Fruit fly (Drosophila melanogaster): ENCODE results near the gene Dnz1.

DNA sequence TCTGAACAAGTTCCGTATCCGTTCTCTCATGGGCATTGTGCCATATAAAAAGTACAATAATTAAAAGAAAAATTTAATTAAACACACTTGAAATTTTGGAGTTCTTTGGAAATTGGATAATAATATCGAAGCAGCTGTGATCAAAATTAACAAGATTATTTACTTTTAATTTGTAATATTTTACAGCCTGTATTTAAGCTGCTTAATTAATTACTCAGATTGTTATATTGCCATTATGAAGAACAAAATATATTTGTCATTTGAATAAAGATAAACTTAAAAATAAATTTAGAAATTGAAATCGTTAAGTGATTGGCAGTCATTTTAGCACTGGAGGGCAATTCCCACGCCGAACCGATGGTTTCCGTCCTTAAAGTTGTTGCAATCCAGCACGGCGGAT is 10.9 kb downstream of the Dnz1 start, which contains the start of the genes CG17139 and CG17140:
- no peak for TF ChIP-seq CTCF (optimal IDR thresholded peaks at IDR 0.05)
- TF ChIP-seq CG8478 (optimal IDR thresholded peaks at IDR 0.05): no peak
